Fruit fly (Drosophila melanogaster) whole organism, embryonic: ENCODE results near the gene cv-c.

ENCODE experiments used
- Asciz ChIP-seq: fragments of 200-800 bp; sonication (Bioruptor generic); optimal IDR thresholded peaks from 2 replicates; lab custom pipeline; 2017; ENCODE audit warnings: missing biosample characterization, mild to moderate bottlenecking, missing genetic modification characterization, missing genetic modification reagents
- Blimp-1 ChIP-seq: fragments of 200-800 bp; sonication (Bioruptor generic); optimal IDR thresholded peaks from 3 replicates; lab custom pipeline; 2018; ENCODE audit warnings: missing biosample characterization, missing genetic modification characterization, mild to moderate bottlenecking, moderate library complexity, missing genetic modification reagents
- CG10267 ChIP-seq: fragments of 200-800 bp; sonication (Bioruptor generic); optimal IDR thresholded peaks from 2 replicates; lab custom pipeline; 2018; ENCODE audit warnings: missing biosample characterization, mild to moderate bottlenecking, missing genetic modification characterization, moderate library complexity
- CG10979 ChIP-seq: fragments of 200-800 bp; sonication (Bioruptor generic); optimal IDR thresholded peaks from 2 replicates; lab custom pipeline; 2018; ENCODE audit warnings: missing biosample characterization, mild to moderate bottlenecking, missing genetic modification characterization, moderate library complexity
- CG11085 ChIP-seq: fragments of 200-800 bp; sonication (Bioruptor generic); IDR thresholded peaks from 2 replicates; pipeline ENCODE4 v1.3.6; 2022; ENCODE audit warnings: missing biosample characterization, missing genetic modification characterization
- CG11696 ChIP-seq: fragments of 200-800 bp; sonication (Bioruptor generic); IDR thresholded peaks from 2 replicates; pipeline ENCODE4 v1.3.6; 2022; ENCODE audit warnings: missing biosample characterization, missing genetic modification characterization
- CG11723 ChIP-seq: fragments of 200-800 bp; sonication (Bioruptor generic); optimal IDR thresholded peaks from 2 replicates; lab custom pipeline; 2017; ENCODE audit warnings: missing biosample characterization, mild to moderate bottlenecking, missing genetic modification characterization
- CG12391 ChIP-seq: fragments of 200-800 bp; sonication (Bioruptor generic); optimal IDR thresholded peaks from 3 replicates; lab custom pipeline; 2018; ENCODE audit warnings: missing biosample characterization, mild to moderate bottlenecking, missing genetic modification characterization, moderate library complexity
- CG13894 ChIP-seq: fragments of 200-800 bp; sonication (Bioruptor generic); optimal IDR thresholded peaks from 3 replicates; lab custom pipeline; 2018; ENCODE audit warnings: missing biosample characterization, mild to moderate bottlenecking, missing genetic modification characterization, moderate library complexity
- CG14667 ChIP-seq: fragments of 200-800 bp; sonication (Bioruptor generic); IDR thresholded peaks from 2 replicates; pipeline ENCODE4 v1.3.6; 2022; ENCODE audit warnings: missing biosample characterization, missing genetic modification characterization
- CG14860 ChIP-seq: fragments of 200-800 bp; sonication (Bioruptor generic); IDR thresholded peaks from 3 replicates; pipeline ENCODE4 v1.3.6; 2022; ENCODE audit warnings: missing biosample characterization, missing genetic modification characterization; ENCODE audit not compliant: partially characterized antibody
- CG16813 ChIP-seq: fragments of 200-800 bp; sonication (Bioruptor generic); IDR thresholded peaks from 3 replicates; pipeline ENCODE4 v1.3.6; 2022; ENCODE audit warnings: missing biosample characterization, missing genetic modification characterization; ENCODE audit not compliant: partially characterized antibody
- CG17359 ChIP-seq: fragments of 200-800 bp; sonication (Bioruptor generic); optimal IDR thresholded peaks from 3 replicates; lab custom pipeline; 2018; ENCODE audit warnings: missing biosample characterization, mild to moderate bottlenecking, missing genetic modification characterization, moderate library complexity
- CG17612 ChIP-seq: fragments of 200-800 bp; sonication (Bioruptor generic); IDR thresholded peaks from 2 replicates; pipeline ENCODE4 v1.3.6; 2022; ENCODE audit warnings: missing biosample characterization, missing genetic modification characterization
- CG17829 ChIP-seq: fragments of 200-800 bp; optimal IDR thresholded peaks from 2 replicates; lab custom pipeline; 2019; ENCODE audit warnings: missing biosample characterization, mild to moderate bottlenecking, missing genetic modification characterization, moderate library complexity
- CG31388 ChIP-seq: fragments of 200-800 bp; sonication (Bioruptor generic); optimal IDR thresholded peaks from 2 replicates; lab custom pipeline; 2016; ENCODE audit warnings: missing biosample characterization, missing genetic modification characterization
- CG33557 ChIP-seq: fragments of 200-800 bp; sonication (Bioruptor generic); optimal IDR thresholded peaks from 2 replicates; lab custom pipeline; 2019; ENCODE audit warnings: missing biosample characterization, mild to moderate bottlenecking, missing genetic modification characterization, moderate library complexity
- CG3726 ChIP-seq: fragments of 200-800 bp; sonication (Bioruptor generic); IDR thresholded peaks from 3 replicates; pipeline ENCODE4, ENCODE4 v1.3.6; 2022; ENCODE audit warnings: missing biosample characterization, missing genetic modification characterization
- CG6813 ChIP-seq: fragments of 200-800 bp; sonication (Bioruptor generic); optimal IDR thresholded peaks from 2 replicates; lab custom pipeline; 2017; ENCODE audit warnings: missing biosample characterization, missing genetic modification characterization, mild to moderate bottlenecking, moderate library complexity, missing genetic modification reagents
- CG7963 ChIP-seq: fragments of 200-800 bp; sonication (Bioruptor generic); IDR thresholded peaks from 3 replicates; pipeline ENCODE4 v1.3.6; 2022; ENCODE audit warnings: missing biosample characterization, missing genetic modification characterization; ENCODE audit not compliant: partially characterized antibody
- CG9932 ChIP-seq: fragments of 200-800 bp; sonication (Bioruptor generic); IDR thresholded peaks from 2 replicates; pipeline ENCODE4 v1.3.6; 2022; ENCODE audit warnings: missing biosample characterization, missing genetic modification characterization
- CHES-1-like ChIP-seq: fragments of 200-800 bp; sonication (Bioruptor generic); optimal IDR thresholded peaks from 2 replicates; lab custom pipeline; 2016; ENCODE audit warnings: missing biosample characterization, missing genetic modification characterization
- CoRest ChIP-seq: fragments of 200-800 bp; sonication (Bioruptor generic); optimal IDR thresholded peaks from 3 replicates; lab custom pipeline; 2018; ENCODE audit warnings: missing biosample characterization, mild to moderate bottlenecking, missing genetic modification characterization, moderate library complexity
- Dip2 ChIP-seq: fragments of 200-800 bp; sonication (Bioruptor generic); IDR thresholded peaks from 2 replicates; pipeline ENCODE4 v1.3.6; 2022; ENCODE audit warnings: missing biosample characterization, missing genetic modification characterization
- Doc3 ChIP-seq: fragments of 200-800 bp; sonication (Bioruptor generic); IDR thresholded peaks from 3 replicates; pipeline ENCODE4 v1.3.6; 2022; ENCODE audit warnings: missing biosample characterization, missing genetic modification characterization; ENCODE audit not compliant: partially characterized antibody
- Ets65A ChIP-seq: fragments of 200-800 bp; sonication (Bioruptor generic); peaks from one replicate; lab custom pipeline; 2016; ENCODE audit warnings: missing biosample characterization, missing genetic modification characterization
- Fer1 ChIP-seq: fragments of 200-800 bp; sonication (Bioruptor generic); optimal IDR thresholded peaks from 2 replicates; lab custom pipeline; 2017; ENCODE audit warnings: missing biosample characterization, mild to moderate bottlenecking, missing genetic modification characterization
- Gsc ChIP-seq: fragments of 200-800 bp; sonication (Bioruptor generic); IDR thresholded peaks from 2 replicates; pipeline ENCODE4 v1.3.6; 2022; ENCODE audit warnings: missing biosample characterization, missing genetic modification characterization
- Hmr ChIP-seq: fragments of 200-800 bp; sonication (Bioruptor generic); optimal IDR thresholded peaks from 3 replicates; lab custom pipeline; 2017; ENCODE audit warnings: mild to moderate bottlenecking, missing biosample characterization, missing genetic modification reagents, missing genetic modification characterization
- Hmx ChIP-seq: fragments of 200-800 bp; sonication (Bioruptor generic); optimal IDR thresholded peaks from 2 replicates; lab custom pipeline; 2016; ENCODE audit warnings: missing biosample characterization, missing genetic modification characterization
- Jarid2 ChIP-seq: fragments of 200-800 bp; sonication (Bioruptor generic); optimal IDR thresholded peaks from 3 replicates; lab custom pipeline; 2017; ENCODE audit warnings: mild to moderate bottlenecking, missing biosample characterization, missing genetic modification reagents, missing genetic modification characterization
- Kr ChIP-seq: fragments of 200-800 bp; sonication (Bioruptor generic); optimal IDR thresholded peaks from 2 replicates; lab custom pipeline; 2017; ENCODE audit warnings: missing biosample characterization, mild to moderate bottlenecking, missing genetic modification characterization
- Ravus ChIP-seq: fragments of 200-800 bp; sonication (Bioruptor generic); IDR thresholded peaks from 2 replicates; pipeline ENCODE4 v1.3.6; 2022; ENCODE audit warnings: missing biosample characterization, missing genetic modification characterization
- Taf1 ChIP-seq: fragments of 200-800 bp; sonication (Bioruptor generic); IDR thresholded peaks from 2 replicates; pipeline ENCODE4 v1.3.6; 2022; ENCODE audit warnings: missing biosample characterization, missing genetic modification characterization
- ara ChIP-seq: fragments of 200-800 bp; sonication (Bioruptor generic); IDR thresholded peaks from 2 replicates; pipeline ENCODE4 v1.3.6; 2022; ENCODE audit warnings: missing biosample characterization, missing genetic modification characterization
- bab2 ChIP-seq: fragments of 200-800 bp; sonication (Bioruptor generic); optimal IDR thresholded peaks from 2 replicates; lab custom pipeline; 2016; ENCODE audit warnings: missing biosample characterization, missing genetic modification characterization
- cad ChIP-seq: fragments of >200 bp; optimal IDR thresholded peaks from 2 replicates; lab custom pipeline; 2017; ENCODE audit warnings: missing biosample characterization, missing genetic modification characterization
- chif ChIP-seq, 2 experiments: fragments of 200-800 bp; sonication (Bioruptor generic); optimal IDR thresholded peaks; 3 replicates each; lab custom pipeline; 2016; ENCODE audit warnings: missing biosample characterization in 2 of 2, missing genetic modification characterization in 2 of 2
- crc ChIP-seq: fragments of 200-800 bp; sonication (Bioruptor generic); optimal IDR thresholded peaks from 2 replicates; lab custom pipeline; 2016; ENCODE audit warnings: missing biosample characterization, missing genetic modification characterization
- dan ChIP-seq: fragments of 200-800 bp; sonication (Bioruptor generic); IDR thresholded peaks from 2 replicates; pipeline ENCODE4 v1.3.6; 2022; ENCODE audit warnings: missing biosample characterization, missing genetic modification characterization
- danr ChIP-seq: fragments of 200-800 bp; sonication (Bioruptor generic); IDR thresholded peaks from 2 replicates; pipeline ENCODE4 v1.3.6; 2022; ENCODE audit warnings: missing biosample characterization, missing genetic modification characterization
- eve ChIP-seq, 2 experiments: fragments of >200 bp; optimal IDR thresholded peaks; 2 replicates each; lab custom pipeline; 2017; ENCODE audit warnings: missing biosample characterization in 2 of 2, missing genetic modification characterization in 2 of 2
- ewg ChIP-seq: fragments of 200-800 bp; sonication (Bioruptor generic); optimal IDR thresholded peaks from 3 replicates; lab custom pipeline; 2017; ENCODE audit warnings: mild to moderate bottlenecking, missing biosample characterization, missing genetic modification reagents, missing genetic modification characterization
- fru ChIP-seq: fragments of >200 bp; optimal IDR thresholded peaks from 2 replicates; lab custom pipeline; 2017
- kay ChIP-seq: fragments of 200-800 bp; sonication (Bioruptor generic); optimal IDR thresholded peaks from 2 replicates; lab custom pipeline; 2016; ENCODE audit warnings: missing biosample characterization, missing genetic modification characterization
- maf-S ChIP-seq: fragments of 200-800 bp; sonication (Bioruptor generic); optimal IDR thresholded peaks from 2 replicates; lab custom pipeline; 2016; ENCODE audit warnings: missing biosample characterization, missing genetic modification characterization
- nmo ChIP-seq: fragments of 200-800 bp; sonication (Bioruptor generic); optimal IDR thresholded peaks from 2 replicates; lab custom pipeline; 2018; ENCODE audit warnings: missing biosample characterization, mild to moderate bottlenecking, missing genetic modification characterization, moderate library complexity
- p53 ChIP-seq: fragments of 200-800 bp; sonication (Bioruptor generic); optimal IDR thresholded peaks from 2 replicates; lab custom pipeline; 2016; ENCODE audit warnings: missing biosample characterization, missing genetic modification characterization
- peb ChIP-seq: fragments of 200-800 bp; sonication (Bioruptor generic); IDR thresholded peaks from 2 replicates; pipeline ENCODE4 v1.3.6; 2022; ENCODE audit warnings: missing biosample characterization, missing genetic modification characterization
- salm ChIP-seq: fragments of 200-800 bp; sonication (Bioruptor generic); optimal IDR thresholded peaks from 2 replicates; lab custom pipeline; 2018; ENCODE audit warnings: missing biosample characterization, mild to moderate bottlenecking, missing genetic modification characterization
- tin ChIP-seq: fragments of 200-800 bp; sonication (Bioruptor generic); optimal IDR thresholded peaks from 3 replicates; lab custom pipeline; 2016; ENCODE audit warnings: missing biosample characterization, missing genetic modification characterization

Gene cv-c

DNA sequence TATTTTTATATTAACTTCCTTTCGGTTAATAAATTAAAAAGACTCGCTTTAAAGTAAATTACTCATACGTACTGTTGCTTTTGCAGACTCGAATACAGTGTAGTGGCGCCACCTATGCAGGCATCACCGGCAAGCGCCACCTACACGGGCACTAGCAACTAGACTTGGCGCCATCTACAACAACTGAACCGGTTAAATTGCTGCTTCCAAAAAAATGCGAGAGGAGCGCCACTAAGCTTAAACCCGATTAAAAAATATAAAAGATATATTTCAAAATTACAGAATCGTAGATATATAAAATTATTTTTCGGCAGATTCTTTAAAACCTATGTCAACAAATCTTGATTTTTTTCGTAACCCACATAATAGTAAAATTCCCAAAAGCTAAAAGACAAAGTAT, 90.2 kb downstream of the cv-c start (continued):
- TF ChIP-seq ara (GFP tag; lab: Robert Waterston, UW) (peak; percentile 86), salm (tag; lab: Kevin White, UChicago) (peak; percentile 35), CG6813 (GFP tag; lab: Kevin White, UChicago) (peak; percentile 77), CG14667 (GFP tag; lab: Robert Waterston, UW) (peak; percentile 91), Gsc (peak; percentile 65), tin (GFP tag; lab: Kevin White, UChicago) (peak; percentile 97), eve (GFP tag; optimal IDR thresholded peaks at IDR 0.05; lab: Kevin White, UChicago) (no peak), CG10267 (tag; lab: Kevin White, UChicago) (peak; percentile 80), Taf1 (GFP tag; lab: Robert Waterston, UW) (peak; percentile 80), Dip2 (GFP tag; lab: Robert Waterston, UW) (no peak), CG3726 (GFP tag; lab: Robert Waterston, UW) (peak; percentile 91), chif (GFP tag; optimal IDR thresholded peaks at IDR 0.05; lab: Kevin White, UChicago) (peak; percentile 81 to 90), CG7963 (GFP tag; lab: Robert Waterston, UW) (no peak), CHES-1-like (GFP tag; lab: Kevin White, UChicago) (peak; percentile 34), CG31388 (GFP tag; lab: Kevin White, UChicago) (peak; percentile 75), ewg (GFP tag; lab: Kevin White, UChicago) (peak; percentile 46), Blimp-1 (GFP tag; lab: Kevin White, UChicago) (peak; percentile 79), CG10979 (tag; lab: Kevin White, UChicago) (peak; percentile 98), Doc3 (no peak), Ravus (peak; percentile 57), CG33557 (GFP tag; lab: Kevin White, UChicago) (no peak), CG12391 (tag; lab: Kevin White, UChicago) (peak; percentile 39), peb (GFP tag; lab: Robert Waterston, UW) (peak; percentile 71), kay (GFP tag; lab: Kevin White, UChicago) (peak; percentile 65), CG13894 (peak; percentile 80), Ets65A (GFP tag; lab: Kevin White, UChicago) (peak; percentile 97), danr (peak; percentile 77), CG17359 (tag; lab: Kevin White, UChicago) (peak; percentile 93), Hmr (GFP tag; lab: Kevin White, UChicago) (peak; percentile 72), p53 (peak; percentile 51), CG9932 (peak; percentile 95), Hmx (GFP tag; lab: Kevin White, UChicago) (no peak), CG11085 (GFP tag; lab: Robert Waterston, UW) (peak; percentile 89), CG17829 (peak; percentile 91), CG11696 (0 out of 2 replicates have a peak, but pooled peaks have one; percentile 24), maf-S (peak; percentile 36), CoRest (tag; lab: Kevin White, UChicago) (peak; percentile 59), CG14860 (GFP tag; lab: Robert Waterston, UW) (no peak), CG17612 (GFP tag; lab: Robert Waterston, UW) (peak; percentile 80), CG16813 (no peak; the same call in 2 of the 3 replicates), crc (GFP tag; lab: Kevin White, UChicago) (peak; percentile 9), dan (no peak; the same call in 1 of the 2 replicates), Kr (GFP tag; lab: Kevin White, UChicago) (no peak), Jarid2 (peak; percentile 72), nmo (GFP tag; lab: Kevin White, UChicago) (peak; percentile 40), Fer1 (GFP tag; lab: Kevin White, UChicago) (peak; percentile 85), bab2 (GFP tag; lab: Kevin White, UChicago) (peak; percentile 97), CG11723 (GFP tag; lab: Kevin White, UChicago) (peak; percentile 8), fru (lab: Kevin White, UChicago) (no peak), cad (GFP tag; lab: Kevin White, UChicago) (no peak), Asciz (peak; percentile 66)
